Fruit fly (Drosophila melanogaster) whole organism, adult: ENCODE data around the gene ph-d.

Experiments
- CG11617 ChIP-seq: fragments of 200-800 bp; sonication (Bioruptor generic); optimal IDR thresholded peaks from 2 replicates; lab custom pipeline; 2017; ENCODE audit warnings: mild to moderate bottlenecking, missing biosample characterization, missing genetic modification reagents, missing genetic modification characterization
- CG12768 ChIP-seq: fragments of 200-800 bp; sonication (Bioruptor generic); optimal IDR thresholded peaks from 2 replicates; lab custom pipeline; 2017; ENCODE audit warnings: missing biosample characterization, missing genetic modification characterization, mild to moderate bottlenecking, moderate library complexity, missing genetic modification reagents
- CG14711 ChIP-seq: fragments of 200-800 bp; sonication (Bioruptor generic); optimal IDR thresholded peaks from 2 replicates; lab custom pipeline; 2018; ENCODE audit warnings: missing biosample characterization, mild to moderate bottlenecking, missing genetic modification characterization, moderate library complexity
- CG1620 ChIP-seq: fragments of 200-800 bp; sonication (Bioruptor generic); optimal IDR thresholded peaks from 2 replicates; lab custom pipeline; 2016; ENCODE audit warnings: missing biosample characterization, missing genetic modification characterization
- CG33017 ChIP-seq: fragments of 200-800 bp; sonication (Bioruptor generic); optimal IDR thresholded peaks from 2 replicates; lab custom pipeline; 2018; ENCODE audit warnings: missing biosample characterization, mild to moderate bottlenecking, missing genetic modification characterization, moderate library complexity
- CG5204 ChIP-seq: fragments of 200-800 bp; sonication (Bioruptor generic); optimal IDR thresholded peaks from 2 replicates; lab custom pipeline; 2016; ENCODE audit warnings: missing biosample characterization, missing genetic modification characterization
- CG7045 ChIP-seq: fragments of 200-800 bp; sonication (Bioruptor generic); optimal IDR thresholded peaks from 2 replicates; lab custom pipeline; 2017; ENCODE audit warnings: missing biosample characterization, mild to moderate bottlenecking, missing genetic modification characterization
- CG7101 ChIP-seq: fragments of 200-800 bp; sonication (Bioruptor generic); optimal IDR thresholded peaks from 2 replicates; lab custom pipeline; 2018; ENCODE audit warnings: missing biosample characterization, mild to moderate bottlenecking, missing genetic modification characterization, moderate library complexity
- Clk ChIP-seq: fragments of 200-800 bp; sonication (Bioruptor generic); optimal IDR thresholded peaks from 2 replicates; lab custom pipeline; 2017; ENCODE audit warnings: missing biosample characterization, missing genetic modification characterization
- Crg-1 ChIP-seq: fragments of 200-800 bp; sonication (Bioruptor generic); optimal IDR thresholded peaks from 2 replicates; lab custom pipeline; 2016; ENCODE audit warnings: missing biosample characterization, missing genetic modification characterization
- Hr96 ChIP-seq: fragments of 200-800 bp; sonication (Bioruptor generic); optimal IDR thresholded peaks from 2 replicates; lab custom pipeline; 2016; ENCODE audit warnings: missing biosample characterization, missing genetic modification characterization
- Mnt ChIP-seq: fragments of 200-800 bp; sonication (Bioruptor generic); optimal IDR thresholded peaks from 2 replicates; lab custom pipeline; 2016; ENCODE audit warnings: missing biosample characterization, mild to moderate bottlenecking, missing genetic modification characterization
- bab1 ChIP-seq: fragments of 200-800 bp; sonication (Bioruptor generic); optimal IDR thresholded peaks from 3 replicates; lab custom pipeline; 2019; ENCODE audit warnings: missing biosample characterization, mild to moderate bottlenecking, missing genetic modification characterization, moderate library complexity
- cic ChIP-seq: fragments of 200-800 bp; sonication (Bioruptor generic); optimal IDR thresholded peaks from 2 replicates; lab custom pipeline; 2017; ENCODE audit warnings: missing biosample characterization, mild to moderate bottlenecking, missing genetic modification characterization, moderate library complexity
- cnc ChIP-seq, 2 experiments: fragments of >200 bp; optimal IDR thresholded peaks; 2 replicates each; lab custom pipeline; 2017
- kay ChIP-seq: fragments of 200-800 bp; sonication (Bioruptor generic); peaks from one replicate; lab custom pipeline; 2016; ENCODE audit warnings: missing biosample characterization, missing genetic modification characterization, borderline replicate concordance
- ovo ChIP-seq: fragments of 200-800 bp; sonication (Bioruptor generic); optimal IDR thresholded peaks from 2 replicates; lab custom pipeline; 2016; ENCODE audit warnings: missing biosample characterization, missing genetic modification characterization
- pad ChIP-seq: fragments of 200-800 bp; sonication (Bioruptor generic); optimal IDR thresholded peaks from 3 replicates; lab custom pipeline; 2017; ENCODE audit warnings: missing biosample characterization, missing genetic modification characterization, mild to moderate bottlenecking, moderate library complexity, missing genetic modification reagents
- tj ChIP-seq: fragments of 200-800 bp; sonication (Bioruptor generic); optimal IDR thresholded peaks from 3 replicates; lab custom pipeline; 2017; ENCODE audit warnings: missing biosample characterization, mild to moderate bottlenecking, missing genetic modification characterization, moderate library complexity
- toe ChIP-seq: fragments of 200-800 bp; sonication (Bioruptor generic); optimal IDR thresholded peaks from 2 replicates; lab custom pipeline; 2016; ENCODE audit warnings: missing biosample characterization, missing genetic modification characterization

ph-d gene

dm6 chrX:2145690-2146470, 22.8 kb upstream of the ph-d start:
- peak; percentile 69 for TF ChIP-seq CG7101 (tag; lab: Kevin White, UChicago)
- peak; percentile 38 for TF ChIP-seq tj (GFP tag; lab: Kevin White, UChicago)
- peak; percentile 79 for TF ChIP-seq bab1 (GFP tag; lab: Kevin White, UChicago)
- peak; percentile 80 for TF ChIP-seq kay (GFP tag; lab: Kevin White, UChicago)
- peak; percentile 78 for TF ChIP-seq CG11617 (GFP tag; lab: Kevin White, UChicago)
- peak; percentile 1 for TF ChIP-seq CG7045
- peak; percentile 68 for TF ChIP-seq Crg-1 (GFP tag; lab: Kevin White, UChicago)
- TF ChIP-seq CG14711 (tag; lab: Kevin White, UChicago) = no peak
- no peak for TF ChIP-seq CG33017 (tag; lab: Kevin White, UChicago)
- TF ChIP-seq ovo = peak; percentile 32
- no peak for TF ChIP-seq cnc (optimal IDR thresholded peaks at IDR 0.05; lab: Kevin White, UChicago)
- TF ChIP-seq Hr96 = no peak
- peak; percentile 94 for TF ChIP-seq pad (GFP tag; lab: Kevin White, UChicago)
- TF ChIP-seq CG12768 (GFP tag; lab: Kevin White, UChicago) = peak; percentile 5
- TF ChIP-seq CG1620 (GFP tag; lab: Kevin White, UChicago) = peak; percentile 77
- TF ChIP-seq Clk (GFP tag; lab: Kevin White, UChicago) = no peak
- peak; percentile 59 for TF ChIP-seq Mnt (GFP tag; lab: Kevin White, UChicago)
- TF ChIP-seq toe (GFP tag; lab: Kevin White, UChicago) = peak; percentile 39
- no peak for TF ChIP-seq cic (GFP tag; lab: Kevin White, UChicago)
- TF ChIP-seq CG5204 (GFP tag; lab: Kevin White, UChicago) = peak; percentile 61

- no peak for TF ChIP-seq Clk (GFP tag; lab: Kevin White, UChicago)
- peak; percentile 49 for TF ChIP-seq CG14711 (tag; lab: Kevin White, UChicago)
- TF ChIP-seq cic (GFP tag; lab: Kevin White, UChicago) = peak; percentile 16
- no peak for TF ChIP-seq CG33017 (tag; lab: Kevin White, UChicago)
- peak; percentile 75 for TF ChIP-seq CG12768 (GFP tag; lab: Kevin White, UChicago)
- peak; percentile 4 for TF ChIP-seq Crg-1 (GFP tag; lab: Kevin White, UChicago)
- no peak for TF ChIP-seq CG5204 (GFP tag; lab: Kevin White, UChicago)
- peak; percentile 79 for TF ChIP-seq bab1 (GFP tag; lab: Kevin White, UChicago)
- no peak for TF ChIP-seq toe (GFP tag; lab: Kevin White, UChicago)
- TF ChIP-seq CG1620 (GFP tag; lab: Kevin White, UChicago) = no peak
- no peak for TF ChIP-seq pad (GFP tag; lab: Kevin White, UChicago)
- no peak for TF ChIP-seq CG7045
- no peak for TF ChIP-seq Mnt (GFP tag; lab: Kevin White, UChicago)
- TF ChIP-seq CG7101 (tag; lab: Kevin White, UChicago) = no peak
- peak; percentile 24 for TF ChIP-seq ovo
- peak; percentile 21 for TF ChIP-seq kay (GFP tag; lab: Kevin White, UChicago)
- peak; percentile 19 for TF ChIP-seq Hr96
- TF ChIP-seq CG11617 (GFP tag; lab: Kevin White, UChicago) = no peak
- no peak for TF ChIP-seq cnc (optimal IDR thresholded peaks at IDR 0.05; lab: Kevin White, UChicago)
- no peak for TF ChIP-seq tj (GFP tag; lab: Kevin White, UChicago)
These were observed 22.0 kb upstream of the ph-d start, which contains the start of gene Pgd for dm6 chrX:2145114-2145513. TSS of gene Pgd (plus strand) at chrX:2145136.

- no peak for TF ChIP-seq CG11617 (GFP tag; lab: Kevin White, UChicago)
- TF ChIP-seq ovo = no peak
- TF ChIP-seq cnc (optimal IDR thresholded peaks at IDR 0.05; lab: Kevin White, UChicago) = no peak
- TF ChIP-seq CG14711 (tag; lab: Kevin White, UChicago) = no peak
- TF ChIP-seq pad (GFP tag; lab: Kevin White, UChicago) = no peak
- no peak for TF ChIP-seq Crg-1 (GFP tag; lab: Kevin White, UChicago)
These were observed 19.8 kb upstream of the ph-d start for dm6 chrX:2142935-2143312.

dm6 chrX:2142275-2142934, 19.3 kb upstream of the ph-d start:
- TF ChIP-seq Hr96 (no peak), Mnt (GFP tag; lab: Kevin White, UChicago) (peak; percentile 73)

dm6 chrX:2141854-2142216, 18.7 kb upstream of the ph-d start:
- TF ChIP-seq Hr96 (peak; percentile 14), CG11617 (GFP tag; lab: Kevin White, UChicago) (peak; percentile 63), toe (GFP tag; lab: Kevin White, UChicago) (peak; percentile 10), CG5204 (GFP tag; lab: Kevin White, UChicago) (peak; percentile 11), CG33017 (tag; lab: Kevin White, UChicago) (peak; percentile 31), CG12768 (GFP tag; lab: Kevin White, UChicago) (peak; percentile 35), Mnt (GFP tag; lab: Kevin White, UChicago) (peak; percentile 90), Crg-1 (GFP tag; lab: Kevin White, UChicago) (peak; percentile 49), CG7101 (tag; lab: Kevin White, UChicago) (peak; percentile 80), cic (GFP tag; lab: Kevin White, UChicago) (peak; percentile 25), cnc (optimal IDR thresholded peaks at IDR 0.05; lab: Kevin White, UChicago) (no peak), CG1620 (GFP tag; lab: Kevin White, UChicago) (peak; percentile 63), pad (GFP tag; lab: Kevin White, UChicago) (no peak), Clk (GFP tag; lab: Kevin White, UChicago) (no peak), ovo (no peak), tj (GFP tag; lab: Kevin White, UChicago) (peak; percentile 22), CG14711 (tag; lab: Kevin White, UChicago) (peak; percentile 62), kay (GFP tag; lab: Kevin White, UChicago) (peak; percentile 41), bab1 (GFP tag; lab: Kevin White, UChicago) (no peak), CG7045 (peak; percentile 15)
